Worm (Caenorhabditis elegans) whole organism, L3 larva: ENCODE measurements around the gene egl-8.

Source experiments
- ceh-16 ChIP-seq: sonication (generic microtip); optimal IDR thresholded peaks from 2 replicates; lab custom pipeline; 2017; ENCODE audit warnings: missing biosample characterization, missing genetic modification characterization
- daf-12 ChIP-seq: fragments of 150-350 bp; optimal IDR thresholded peaks from 2 replicates; lab custom pipeline; 2014; ENCODE audit warnings: missing biosample characterization, missing genetic modification reagents, missing genetic modification characterization
- lin-39 ChIP-seq: fragments of 150-350 bp; optimal IDR thresholded peaks from 2 replicates; lab custom pipeline; 2018; ENCODE audit warnings: missing biosample characterization, missing genetic modification reagents, missing genetic modification characterization
- mdl-1 ChIP-seq: fragments of 150-350 bp; optimal IDR thresholded peaks from 2 replicates; lab custom pipeline; 2014; ENCODE audit warnings: missing biosample characterization, missing genetic modification characterization
- nhr-25 ChIP-seq: sonication (generic microtip); optimal IDR thresholded peaks from 2 replicates; lab custom pipeline; 2017; ENCODE audit warnings: missing biosample characterization, missing genetic modification characterization
- pqm-1 ChIP-seq: fragments of 150-350 bp; optimal IDR thresholded peaks from 2 replicates; lab custom pipeline; 2017; ENCODE audit warnings: missing biosample characterization, missing genetic modification characterization, inconsistent platforms
- sea-2 ChIP-seq: fragments of 150-350 bp; sonication (generic microtip); optimal IDR thresholded peaks from 4 replicates; lab custom pipeline; 2014; ENCODE audit warnings: missing biosample characterization, missing genetic modification reagents, missing genetic modification characterization
- snpc-4 ChIP-seq: fragments of 150-350 bp; optimal IDR thresholded peaks from 2 replicates; lab custom pipeline; 2014; ENCODE audit warnings: missing biosample characterization, missing genetic modification characterization
- unc-39 ChIP-seq: sonication (generic microtip); optimal IDR thresholded peaks from 4 replicates; lab custom pipeline; 2017; ENCODE audit warnings: missing biosample characterization, missing genetic modification characterization
- ztf-11 ChIP-seq: fragments of 150-350 bp; optimal IDR thresholded peaks from 2 replicates; lab custom pipeline; 2014; ENCODE audit warnings: missing biosample characterization, missing genetic modification characterization

DNA sequence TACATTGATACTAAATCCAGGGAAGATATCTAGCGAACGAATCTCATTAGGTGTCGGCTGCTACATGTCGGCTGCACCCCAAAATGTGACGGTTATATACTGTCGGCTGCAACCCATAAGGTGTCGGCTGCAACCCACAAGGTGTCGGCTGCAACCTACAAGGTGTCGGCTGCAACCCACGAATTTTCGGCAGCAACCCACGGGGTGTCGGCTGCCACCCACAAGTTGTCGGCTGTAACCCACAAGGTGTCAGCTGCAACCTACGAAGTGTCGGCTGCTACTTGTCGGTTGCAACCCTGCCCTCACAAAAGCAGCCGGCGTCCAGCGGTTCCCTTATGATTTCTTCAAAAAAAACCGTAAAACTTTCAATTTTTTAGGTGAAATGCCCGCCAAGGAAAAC, 9.2 kb downstream of the egl-8 start:
- TF ChIP-seq sea-2 (GFP tag; lab: Kevin White, UChicago): no peak
- TF ChIP-seq ceh-16 (tag; lab: Kevin White, UChicago): no peak
- TF ChIP-seq ztf-11 (tag; lab: Kevin White, UChicago): no peak
- no peak for TF ChIP-seq snpc-4
- TF ChIP-seq nhr-25 (tag; lab: Kevin White, UChicago): no peak
- no peak for TF ChIP-seq lin-39 (tag; lab: Kevin White, UChicago)
- TF ChIP-seq daf-12: no peak
- no peak for TF ChIP-seq pqm-1
- TF ChIP-seq mdl-1 (tag; lab: Kevin White, UChicago): no peak
- TF ChIP-seq unc-39 (tag; lab: Kevin White, UChicago): no peak
